Worm (Caenorhabditis elegans) whole organism, late embryonic: ENCODE data around the gene amt-3.

ENCODE experiments used
- ama-1 ChIP-seq: fragments of 150-350 bp; optimal IDR thresholded peaks from 2 replicates; lab custom pipeline; 2014
- pha-2 ChIP-seq: sonication (generic microtip); optimal IDR thresholded peaks from 2 replicates; lab custom pipeline; 2017; ENCODE audit warnings: mild to moderate bottlenecking, missing genetic modification characterization, missing compliant biosample characterization

DNA sequence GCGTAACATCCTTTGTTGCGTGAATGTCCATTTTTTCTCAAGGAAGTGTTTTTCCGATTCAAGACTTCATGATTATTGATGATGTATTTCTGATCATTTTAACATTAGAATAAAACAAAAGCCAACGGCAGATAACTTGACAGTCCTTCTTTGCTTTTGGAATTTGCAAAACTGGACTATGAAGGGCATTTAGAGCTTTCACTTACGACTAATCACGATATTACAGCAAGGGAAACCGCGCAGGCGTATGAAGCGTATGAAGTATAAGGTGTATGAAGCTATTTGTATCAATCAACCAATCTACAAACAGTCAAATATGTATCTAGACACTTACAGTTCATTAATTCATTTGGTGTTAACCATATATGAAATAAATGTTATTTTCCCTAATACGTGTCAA lies 8.8 kb upstream of the amt-3 start:
- TF ChIP-seq pha-2 (no peak), ama-1 (lab: Kevin White, UChicago) (no peak)
